Fruit fly (Drosophila melanogaster): ENCODE results near the gene CG14459.

DNA sequence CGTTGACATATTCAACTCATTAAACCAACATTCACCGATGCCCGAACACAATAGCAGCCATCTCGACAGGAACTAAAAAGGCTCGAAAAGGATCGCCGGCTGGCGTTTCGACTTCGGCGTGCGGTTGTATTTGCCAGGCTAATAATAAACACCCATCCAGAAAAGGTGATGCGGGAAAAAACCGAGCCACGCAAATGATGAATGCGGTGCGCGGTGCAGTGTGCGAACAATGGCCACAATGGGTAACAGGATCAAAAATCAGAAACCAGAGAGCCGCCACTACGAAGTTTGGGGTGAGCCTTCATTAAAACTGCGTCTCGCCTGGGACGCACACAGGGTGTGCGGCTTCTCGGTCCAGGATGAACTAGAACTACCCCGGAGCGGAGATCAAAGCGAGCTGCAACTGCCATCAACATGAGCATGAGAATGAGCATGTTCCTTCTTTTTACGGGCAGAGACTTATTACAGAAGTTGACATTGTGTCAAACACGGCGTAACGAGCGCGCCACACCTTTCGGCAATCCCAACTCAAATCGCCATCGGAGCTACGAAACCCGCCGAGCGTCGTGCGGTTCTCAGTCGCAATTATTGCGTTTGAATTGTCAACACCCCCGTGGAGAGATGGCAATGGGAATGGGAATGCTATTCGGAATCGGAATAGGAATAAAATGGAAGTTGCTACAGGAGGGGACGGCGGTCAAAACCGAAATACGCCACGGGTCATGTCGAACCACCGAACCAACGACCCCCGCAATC is 49.6 kb downstream of the CG14459 start:
- TF ChIP-seq h (optimal IDR thresholded peaks at IDR 0.05) (no peak), psq (optimal IDR thresholded peaks at IDR 0.05) (no peak), ttk (optimal IDR thresholded peaks at IDR 0.05) (no peak)
